Fruit fly (Drosophila melanogaster) whole organism, embryonic: ENCODE results near the gene CG16972.

Experiments
- Adf1 ChIP-seq: fragments of 200-800 bp; sonication (Bioruptor generic); IDR thresholded peaks from 2 replicates; pipeline ENCODE4 v1.3.6; 2022; ENCODE audit warnings: missing biosample characterization, missing genetic modification characterization
- Atf-2 ChIP-seq: fragments of 200-800 bp; sonication (Bioruptor generic); optimal IDR thresholded peaks from 2 replicates; lab custom pipeline; 2016; ENCODE audit warnings: missing biosample characterization, missing genetic modification characterization
- CG10209 ChIP-seq: fragments of 200-800 bp; sonication (Bioruptor generic); optimal IDR thresholded peaks from 3 replicates; lab custom pipeline; 2017; ENCODE audit warnings: missing biosample characterization, mild to moderate bottlenecking, missing genetic modification characterization, missing genetic modification reagents
- CG10431 ChIP-seq: fragments of 200-800 bp; sonication (Bioruptor generic); optimal IDR thresholded peaks from 3 replicates; lab custom pipeline; 2018; ENCODE audit warnings: missing biosample characterization, mild to moderate bottlenecking, missing genetic modification characterization
- CG10543 ChIP-seq: fragments of 200-800 bp; sonication (Bioruptor generic); optimal IDR thresholded peaks from 3 replicates; lab custom pipeline; 2017; ENCODE audit warnings: missing biosample characterization, mild to moderate bottlenecking, missing genetic modification characterization, moderate library complexity
- CG12744 ChIP-seq: fragments of 200-800 bp; sonication (Bioruptor generic); optimal IDR thresholded peaks from 2 replicates; lab custom pipeline; 2016; ENCODE audit warnings: missing biosample characterization, missing genetic modification characterization
- CG1529 ChIP-seq: fragments of 200-800 bp; sonication (Bioruptor generic); optimal IDR thresholded peaks from 3 replicates; lab custom pipeline; 2018; ENCODE audit warnings: missing biosample characterization, missing genetic modification characterization
- CG15479 ChIP-seq: fragments of 200-800 bp; sonication (Bioruptor generic); optimal IDR thresholded peaks from 3 replicates; lab custom pipeline; 2019; ENCODE audit warnings: missing biosample characterization, mild to moderate bottlenecking, missing genetic modification characterization, moderate library complexity
- CG2199 ChIP-seq: fragments of 200-800 bp; sonication (Bioruptor generic); IDR thresholded peaks from 3 replicates; pipeline ENCODE4 v1.3.6; 2022; ENCODE audit warnings: missing biosample characterization, missing genetic modification characterization
- CG7556 ChIP-seq: fragments of 200-800 bp; sonication (Bioruptor generic); optimal IDR thresholded peaks from 2 replicates; lab custom pipeline; 2017; ENCODE audit warnings: missing biosample characterization, mild to moderate bottlenecking, missing genetic modification characterization
- CG8765 ChIP-seq: fragments of 200-800 bp; sonication (Bioruptor generic); IDR thresholded peaks from 2 replicates; pipeline ENCODE4 v1.3.6; 2022; ENCODE audit warnings: missing biosample characterization, missing genetic modification characterization
- D ChIP-seq, 2 experiments: fragments of 200-800 bp in 1 of 2; fragments of >200 bp in 1 of 2; sonication (Bioruptor generic) in 1 of 2; optimal IDR thresholded peaks; 2 replicates in 1 of 2; 3 replicates in 1 of 2; lab custom pipeline; 2017; ENCODE audit warnings: mild to moderate bottlenecking in 1 of 2, missing biosample characterization in 1 of 2, missing genetic modification characterization in 1 of 2, missing genetic modification reagents in 1 of 2
- Eip74EF ChIP-seq, 2 experiments: fragments of 200-800 bp in 1 of 2; fragments of >200 bp in 1 of 2; sonication (Bioruptor generic) in 1 of 2; optimal IDR thresholded peaks; 2 replicates each; lab custom pipeline; 2017 to 2019; ENCODE audit warnings: missing biosample characterization in 2 of 2, missing genetic modification characterization in 2 of 2, mild to moderate bottlenecking in 1 of 2, moderate library complexity in 1 of 2
- Fer2 ChIP-seq: fragments of 200-800 bp; sonication (Bioruptor generic); optimal IDR thresholded peaks from 2 replicates; lab custom pipeline; 2018; ENCODE audit warnings: missing biosample characterization, mild to moderate bottlenecking, missing genetic modification characterization, moderate library complexity
- Fer3 ChIP-seq: fragments of 200-800 bp; sonication (Bioruptor generic); optimal IDR thresholded peaks from 2 replicates; lab custom pipeline; 2018; ENCODE audit warnings: missing biosample characterization, mild to moderate bottlenecking, missing genetic modification characterization, moderate library complexity
- Kr ChIP-seq: fragments of 200-800 bp; sonication (Bioruptor generic); optimal IDR thresholded peaks from 2 replicates; lab custom pipeline; 2017; ENCODE audit warnings: missing biosample characterization, mild to moderate bottlenecking, missing genetic modification characterization
- Lim3 ChIP-seq: fragments of 200-800 bp; sonication (Bioruptor generic); IDR thresholded peaks from 2 replicates; pipeline ENCODE4 v1.3.6; 2022; ENCODE audit warnings: missing biosample characterization, missing genetic modification characterization
- Max ChIP-seq: fragments of 200-800 bp; sonication (Bioruptor generic); optimal IDR thresholded peaks from 2 replicates; lab custom pipeline; 2016; ENCODE audit warnings: missing biosample characterization, mild to moderate bottlenecking, missing genetic modification characterization
- Oaz ChIP-seq: fragments of 200-800 bp; sonication (Bioruptor generic); IDR thresholded peaks from 2 replicates; pipeline ENCODE4 v1.3.6; 2022; ENCODE audit warnings: missing biosample characterization, missing genetic modification characterization
- Sox102F ChIP-seq: fragments of 200-800 bp; sonication (Bioruptor generic); optimal IDR thresholded peaks from 2 replicates; lab custom pipeline; 2018; ENCODE audit warnings: missing biosample characterization, mild to moderate bottlenecking, missing genetic modification characterization, moderate library complexity
- Vsx1 ChIP-seq: fragments of 200-800 bp; sonication (Bioruptor generic); optimal IDR thresholded peaks from 2 replicates; lab custom pipeline; 2017; ENCODE audit warnings: missing biosample characterization, mild to moderate bottlenecking, missing genetic modification characterization, missing genetic modification reagents
- abd-A ChIP-seq: fragments of 200-800 bp; sonication (Bioruptor generic); optimal IDR thresholded peaks from 3 replicates; lab custom pipeline; 2019; ENCODE audit warnings: missing biosample characterization, mild to moderate bottlenecking, missing genetic modification characterization, moderate library complexity
- ara ChIP-seq: fragments of 200-800 bp; sonication (Bioruptor generic); IDR thresholded peaks from 2 replicates; pipeline ENCODE4 v1.3.6; 2022; ENCODE audit warnings: missing biosample characterization, missing genetic modification characterization
- az2 ChIP-seq: fragments of 200-800 bp; sonication (Bioruptor generic); optimal IDR thresholded peaks from 3 replicates; lab custom pipeline; 2016; ENCODE audit warnings: missing biosample characterization, missing genetic modification characterization
- cad ChIP-seq: fragments of >200 bp; optimal IDR thresholded peaks from 2 replicates; lab custom pipeline; 2017; ENCODE audit warnings: missing biosample characterization, missing genetic modification characterization
- chm ChIP-seq: fragments of 200-800 bp; sonication (Bioruptor generic); IDR thresholded peaks from 2 replicates; pipeline ENCODE4 v1.3.6; 2022; ENCODE audit warnings: missing biosample characterization, missing genetic modification characterization
- ci ChIP-seq: fragments of 200-800 bp; sonication (Bioruptor generic); IDR thresholded peaks from 3 replicates; pipeline ENCODE4 v1.3.6; 2022; ENCODE audit warnings: missing biosample characterization, missing genetic modification characterization
- crc ChIP-seq: fragments of 200-800 bp; sonication (Bioruptor generic); optimal IDR thresholded peaks from 2 replicates; lab custom pipeline; 2016; ENCODE audit warnings: missing biosample characterization, missing genetic modification characterization
- dmrt99B ChIP-seq: fragments of 200-800 bp; sonication (Bioruptor generic); optimal IDR thresholded peaks from 2 replicates; lab custom pipeline; 2018; ENCODE audit warnings: missing biosample characterization, mild to moderate bottlenecking, missing genetic modification characterization, moderate library complexity
- grn ChIP-seq: fragments of 200-800 bp; sonication (Bioruptor generic); optimal IDR thresholded peaks from 3 replicates; lab custom pipeline; 2017; ENCODE audit warnings: missing biosample characterization, missing genetic modification characterization
- gsb-n ChIP-seq: fragments of 200-800 bp; sonication (Bioruptor generic); optimal IDR thresholded peaks from 3 replicates; lab custom pipeline; 2018; ENCODE audit warnings: missing biosample characterization, mild to moderate bottlenecking, missing genetic modification characterization
- insv ChIP-seq, 2 experiments: fragments of 200-800 bp; sonication (Bioruptor generic); optimal IDR thresholded peaks; 3 replicates each; lab custom pipeline; 2016 to 2018; ENCODE audit warnings: missing biosample characterization in 2 of 2, missing genetic modification characterization in 2 of 2
- knrl ChIP-seq: fragments of 200-800 bp; sonication (Bioruptor generic); IDR thresholded peaks from 3 replicates; pipeline ENCODE4 v1.3.6; 2022; ENCODE audit warnings: missing biosample characterization, missing genetic modification characterization; ENCODE audit not compliant: partially characterized antibody
- nmo ChIP-seq: fragments of 200-800 bp; sonication (Bioruptor generic); optimal IDR thresholded peaks from 2 replicates; lab custom pipeline; 2018; ENCODE audit warnings: missing biosample characterization, mild to moderate bottlenecking, missing genetic modification characterization, moderate library complexity
- nom ChIP-seq: fragments of 200-800 bp; sonication (Bioruptor generic); optimal IDR thresholded peaks from 2 replicates; lab custom pipeline; 2017; ENCODE audit warnings: missing biosample characterization, missing genetic modification characterization, mild to moderate bottlenecking, moderate library complexity, missing genetic modification reagents
- onecut ChIP-seq: fragments of 200-800 bp; sonication (Bioruptor generic); IDR thresholded peaks from 2 replicates; pipeline ENCODE4 v1.3.6; 2022; ENCODE audit warnings: missing biosample characterization, missing genetic modification characterization
- p53 ChIP-seq: fragments of 200-800 bp; sonication (Bioruptor generic); optimal IDR thresholded peaks from 2 replicates; lab custom pipeline; 2016; ENCODE audit warnings: missing biosample characterization, missing genetic modification characterization
- pan ChIP-seq, 4 experiments: fragments of >200 bp in 3 of 4; fragments of 200-800 bp in 1 of 4; sonication (Bioruptor generic) in 1 of 4; optimal IDR thresholded peaks in 3 of 4; IDR thresholded peaks in 1 of 4; 2 replicates each; pipeline versions ENCODE4 v1.3.6 to Lab custom; 2017 to 2022; ENCODE audit warnings: missing biosample characterization in 2 of 4, missing genetic modification characterization in 2 of 4, mixed read lengths in 1 of 4
- pros ChIP-seq: fragments of 200-800 bp; sonication (Bioruptor generic); optimal IDR thresholded peaks from 3 replicates; lab custom pipeline; 2019; ENCODE audit warnings: missing biosample characterization, mild to moderate bottlenecking, missing genetic modification characterization, moderate library complexity
- psq ChIP-seq: fragments of 200-800 bp; sonication (Bioruptor generic); optimal IDR thresholded peaks from 2 replicates; lab custom pipeline; 2017; ENCODE audit warnings: missing biosample characterization, missing genetic modification characterization
- seq ChIP-seq: fragments of 200-800 bp; sonication (Bioruptor generic); IDR thresholded peaks from 2 replicates; pipeline ENCODE4 v1.3.6; 2022; ENCODE audit warnings: missing biosample characterization, missing genetic modification characterization
- tll ChIP-seq, 2 experiments: fragments of 200-800 bp in 1 of 2; fragments of >200 bp in 1 of 2; sonication (Bioruptor generic) in 1 of 2; optimal IDR thresholded peaks; 2 replicates each; lab custom pipeline; 2017 to 2019; ENCODE audit warnings: missing biosample characterization in 2 of 2, missing genetic modification characterization in 2 of 2, mild to moderate bottlenecking in 1 of 2, moderate library complexity in 1 of 2
- twi ChIP-seq: fragments of 200-800 bp; optimal IDR thresholded peaks from 2 replicates; lab custom pipeline; 2019; ENCODE audit warnings: missing biosample characterization, mild to moderate bottlenecking, missing genetic modification characterization, moderate library complexity
- zen ChIP-seq: fragments of 200-800 bp; sonication (Bioruptor generic); optimal IDR thresholded peaks from 3 replicates; lab custom pipeline; 2018; ENCODE audit warnings: missing biosample characterization, mild to moderate bottlenecking, missing genetic modification characterization, moderate library complexity

The CG16972 gene

dm6 chr2L:13234610-13235489 is 31.8 kb upstream of the CG16972 start, which contains the start of gene Mabi (continued):
- TF ChIP-seq CG10543 (GFP tag; lab: Kevin White, UChicago) (no peak), ci (no peak), Sox102F (GFP tag; lab: Kevin White, UChicago) (no peak), crc (GFP tag; lab: Kevin White, UChicago) (no peak), Lim3 (GFP tag; lab: Robert Waterston, UW) (no peak), CG2199 (GFP tag; lab: Robert Waterston, UW) (no peak), grn (GFP tag; lab: Kevin White, UChicago) (no peak), tll (GFP tag; optimal IDR thresholded peaks at IDR 0.05; lab: Kevin White, UChicago) (peak in 1 of 2 experiments; percentile 79), D (optimal IDR thresholded peaks at IDR 0.05; lab: Kevin White, UChicago) (no peak), D (GFP tag; optimal IDR thresholded peaks at IDR 0.05; lab: Kevin White, UChicago) (no peak), gsb-n (tag; lab: Kevin White, UChicago) (no peak), pan (optimal IDR thresholded peaks at IDR 0.05; lab: Kevin White, UChicago) (no peak), pan (GFP tag; optimal IDR thresholded peaks at IDR 0.05 in 1 of 2, IDR thresholded peaks at IDR 0.05 in 1 of 2) (no peak), dmrt99B (tag; lab: Kevin White, UChicago) (no peak), Atf-2 (GFP tag; lab: Kevin White, UChicago) (no peak), chm (GFP tag; lab: Robert Waterston, UW) (no peak), CG15479 (peak; percentile 100), CG10431 (GFP tag; lab: Kevin White, UChicago) (no peak), pros (GFP tag; lab: Kevin White, UChicago) (peak; percentile 11), onecut (GFP tag; lab: Robert Waterston, UW) (no peak), zen (peak; percentile 75), CG7556 (GFP tag; lab: Kevin White, UChicago) (no peak), Eip74EF (GFP tag; optimal IDR thresholded peaks at IDR 0.05; lab: Kevin White, UChicago) (no peak), ara (GFP tag; lab: Robert Waterston, UW) (no peak), p53 (peak; percentile 57), abd-A (tag; lab: Kevin White, UChicago) (no peak)
- TF ChIP-seq, all 482 proteins: peak for 9

- no peak for TF ChIP-seq nom (GFP tag; lab: Kevin White, UChicago)
- no peak for TF ChIP-seq Oaz (GFP tag; lab: Robert Waterston, UW)
- TF ChIP-seq seq: no peak
- TF ChIP-seq Adf1 (GFP tag; lab: Robert Waterston, UW): no peak
- TF ChIP-seq CG8765 (GFP tag; lab: Robert Waterston, UW): no peak
- no peak for TF ChIP-seq az2 (GFP tag; lab: Kevin White, UChicago)
- no peak for TF ChIP-seq insv (GFP tag; optimal IDR thresholded peaks at IDR 0.05; lab: Kevin White, UChicago)
- TF ChIP-seq Max: no peak
These were observed 28.6 kb upstream of the CG16972 start, which contains the start of gene Prosalpha6T for dm6 chr2L:13231739-13232138. Prosalpha6T (plus strand) TSS chr2L:13232039.

dm6 chr2L:13229388-13229882 is 26.3 kb upstream of the CG16972 start, which contains the start of gene CG16815:
CG16815 (plus strand) TSS chr2L:13229832.
- TF ChIP-seq CG10209 (no peak), CG15479 (peak; percentile 100), psq (GFP tag; lab: Kevin White, UChicago) (no peak), CG12744 (GFP tag; lab: Kevin White, UChicago) (no peak), Fer2 (tag; lab: Kevin White, UChicago) (no peak), Kr (GFP tag; lab: Kevin White, UChicago) (peak; percentile 77), Vsx1 (no peak), CG1529 (GFP tag; lab: Kevin White, UChicago) (no peak), zen (peak; percentile 95), knrl (no peak), cad (GFP tag; lab: Kevin White, UChicago) (peak; percentile 91), Fer3 (tag; lab: Kevin White, UChicago) (no peak), twi (tag; lab: Kevin White, UChicago) (peak; percentile 59), nmo (GFP tag; lab: Kevin White, UChicago) (no peak), Lim3 (GFP tag; lab: Robert Waterston, UW) (no peak), CG2199 (GFP tag; lab: Robert Waterston, UW) (no peak)
